Fruit fly (Drosophila melanogaster): Measurements from ENCODE around the gene CG5355.

- TF ChIP-seq CG16779 (tag; optimal IDR thresholded peaks at IDR 0.05) (no peak), Smox (GFP tag; optimal IDR thresholded peaks at IDR 0.05) (no peak), CG8119 (GFP tag; IDR thresholded peaks at IDR 0.05) (no peak), ss (GFP tag; optimal IDR thresholded peaks at IDR 0.05) (no peak), topi (GFP tag; optimal IDR thresholded peaks at IDR 0.05) (no peak), Ets21C (GFP tag; optimal IDR thresholded peaks at IDR 0.05) (no peak), CG6808 (GFP tag; optimal IDR thresholded peaks at IDR 0.05) (no peak), CG3919 (GFP tag; optimal IDR thresholded peaks at IDR 0.05) (no peak), Lpt (GFP tag; optimal IDR thresholded peaks at IDR 0.05) (no peak), dsx (GFP tag; optimal IDR thresholded peaks at IDR 0.05; ENCODE audit: poor library complexity, severe bottlenecking) (no peak)
Measured at dm6 chr2L:10437317-10437716, 24.1 kb upstream of the CG5355 start, which contains the start of gene STUB1.
